Worm (Caenorhabditis elegans): ENCODE data around the gene C05D9.4.

C05D9.4 gene

ce11 chrX:1111603-1112002 lies 3.7 kb downstream of the C05D9.4 start, which contains the start of gene C05D9.3:
TSS of gene C05D9.3 (plus strand) at chrX:1111903.
- TF ChIP-seq ceh-30 (tag; optimal IDR thresholded peaks at IDR 0.05) (no peak), syd-9 (tag; optimal IDR thresholded peaks at IDR 0.05) (no peak), unc-3 (GFP tag; conservative IDR thresholded peaks at IDR 0.05) (no peak), unc-3 (tag; optimal IDR thresholded peaks at IDR 0.05) (no peak), ceh-19 (GFP tag; optimal IDR thresholded peaks at IDR 0.05) (no peak), dmd-4 (tag; optimal IDR thresholded peaks at IDR 0.05; ENCODE audit: borderline replicate concordance) (no peak), K02D7.2 (tag; optimal IDR thresholded peaks at IDR 0.05) (no peak), ceh-24 (tag; optimal IDR thresholded peaks at IDR 0.05) (no peak), rnt-1 (tag; optimal IDR thresholded peaks at IDR 0.05) (no peak), tbx-7 (tag; optimal IDR thresholded peaks at IDR 0.05) (no peak), lim-6 (tag; optimal IDR thresholded peaks at IDR 0.05) (no peak)

DNA sequence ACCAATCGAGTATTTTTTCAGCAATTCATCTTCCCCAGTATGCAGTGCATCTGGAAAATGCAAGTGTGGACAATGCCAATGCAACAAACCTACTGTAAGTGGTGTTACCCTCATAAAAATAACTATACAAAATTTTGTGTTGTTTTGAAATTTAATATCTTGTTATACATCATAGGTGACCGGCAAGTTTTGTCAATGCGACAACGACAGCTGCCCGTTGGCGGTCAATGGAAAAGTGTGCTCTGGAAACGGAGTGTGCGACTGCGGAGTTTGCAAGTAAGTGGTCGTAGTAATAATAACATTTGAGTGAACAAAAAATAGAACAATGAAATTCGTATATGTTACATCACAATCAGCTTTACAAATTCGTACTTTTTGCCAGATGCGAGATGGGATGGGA lies 7.3 kb downstream of the C05D9.4 start:
- TF ChIP-seq eyg-1 (tag; optimal IDR thresholded peaks at IDR 0.05) (no peak), hlh-30 (tag; optimal IDR thresholded peaks at IDR 0.05; ENCODE audit: insufficient read depth) (no peak), C38D4.7 (GFP tag; optimal IDR thresholded peaks at IDR 0.05) (no peak)

DNA sequence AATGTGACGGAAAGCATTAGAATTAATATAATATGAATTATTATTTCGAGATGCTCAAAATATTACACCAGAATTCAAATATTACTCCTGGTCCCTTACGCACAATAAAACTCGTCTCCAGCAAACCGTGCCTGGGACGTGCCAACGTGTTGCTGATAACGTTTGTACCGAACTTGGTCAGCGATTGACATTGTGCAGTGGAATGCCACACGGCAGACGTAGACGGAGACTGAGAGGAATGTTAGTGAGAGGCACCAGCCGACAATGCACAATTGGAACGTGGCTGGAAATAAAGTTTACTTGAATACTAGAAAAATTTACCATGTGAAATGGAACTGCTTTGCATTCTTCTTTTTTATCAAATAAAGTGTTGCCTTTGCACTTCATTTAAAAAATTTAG lies 9.4 kb downstream of the C05D9.4 start:
- TF ChIP-seq ceh-18 (tag; optimal IDR thresholded peaks at IDR 0.05) (no peak), elt-2 (tag; optimal IDR thresholded peaks at IDR 0.05) (peak; percentile 27)

DNA sequence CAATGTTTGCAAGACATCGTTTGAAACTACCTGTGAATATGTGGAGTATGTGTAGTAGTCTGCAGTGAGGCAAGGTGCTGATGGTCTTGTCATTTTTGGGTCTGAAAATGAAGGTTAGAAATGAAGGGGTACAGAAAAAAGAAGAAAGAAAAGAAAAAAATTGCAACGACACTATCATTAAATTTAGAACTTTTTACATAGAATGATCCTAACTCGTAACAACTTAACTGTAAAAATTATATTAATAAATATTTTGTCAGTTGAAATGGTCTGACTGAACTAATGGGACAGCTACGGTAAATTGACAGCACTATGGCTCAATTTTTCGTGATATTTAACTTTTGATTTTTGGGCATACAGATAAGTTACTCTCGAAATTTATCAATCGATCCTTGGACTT lies 11.4 kb downstream of the C05D9.4 start, which contains the start of gene C05D9.7:
Gene C05D9.7 (minus strand): TSS at position 101 of the 400 bp plus-strand sequence.
- TF ChIP-seq ceh-2 (tag; optimal IDR thresholded peaks at IDR 0.05) (no peak), rnt-1 (tag; optimal IDR thresholded peaks at IDR 0.05) (no peak), T23F11.4 (GFP tag; optimal IDR thresholded peaks at IDR 0.05) (no peak), sdc-2 (tag; optimal IDR thresholded peaks at IDR 0.05) (no peak), madf-2 (tag; optimal IDR thresholded peaks at IDR 0.05) (no peak), syd-9 (tag; optimal IDR thresholded peaks at IDR 0.05) (no peak), fkh-10 (GFP tag; optimal IDR thresholded peaks at IDR 0.05) (no peak), ceh-14 (tag; optimal IDR thresholded peaks at IDR 0.05) (no peak), hlh-8 (tag; optimal IDR thresholded peaks at IDR 0.05) (no peak), nhr-232 (tag; optimal IDR thresholded peaks at IDR 0.05) (no peak), sox-2 (GFP tag; IDR thresholded peaks at IDR 0.05) (no peak), dve-1 (tag; optimal IDR thresholded peaks at IDR 0.05) (no peak), hlh-15 (tag; optimal IDR thresholded peaks at IDR 0.05) (no peak)

- no peak for TF ChIP-seq pha-4 (tag; optimal IDR thresholded peaks at IDR 0.05)
- peak; percentile 25 for TF ChIP-seq mec-3 (tag; optimal IDR thresholded peaks at IDR 0.05; ENCODE audit: borderline replicate concordance)
- no peak for TF ChIP-seq nhr-232 (tag; optimal IDR thresholded peaks at IDR 0.05)
- no peak for TF ChIP-seq ceh-30 (tag; optimal IDR thresholded peaks at IDR 0.05)
- no peak for TF ChIP-seq ceh-19 (GFP tag; optimal IDR thresholded peaks at IDR 0.05)
- TF ChIP-seq hlh-6 (tag; optimal IDR thresholded peaks at IDR 0.05): peak; percentile 63
- no peak for TF ChIP-seq hlh-15 (tag; optimal IDR thresholded peaks at IDR 0.05)
- no peak for TF ChIP-seq unc-3 (GFP tag; conservative IDR thresholded peaks at IDR 0.05)
- TF ChIP-seq unc-3 (tag; optimal IDR thresholded peaks at IDR 0.05): peak; percentile 2
- peak; percentile 55 for TF ChIP-seq ceh-14 (tag; optimal IDR thresholded peaks at IDR 0.05)
- TF ChIP-seq K09A11.1 (tag; optimal IDR thresholded peaks at IDR 0.05; ENCODE audit: insufficient read depth): no peak
- no peak for TF ChIP-seq pqm-1 (tag; optimal IDR thresholded peaks at IDR 0.05)
- peak; percentile 74 for TF ChIP-seq tbx-2 (tag; optimal IDR thresholded peaks at IDR 0.05)
- no peak for TF ChIP-seq odd-2 (tag; optimal IDR thresholded peaks at IDR 0.05)
- TF ChIP-seq fkh-10 (GFP tag; optimal IDR thresholded peaks at IDR 0.05): peak; percentile 2
- TF ChIP-seq rnt-1 (tag; optimal IDR thresholded peaks at IDR 0.05): peak; percentile 52
- TF ChIP-seq sox-2 (GFP tag; IDR thresholded peaks at IDR 0.05): no peak
- no peak for TF ChIP-seq gmeb-2 (tag; optimal IDR thresholded peaks at IDR 0.05)
- TF ChIP-seq K02D7.2 (tag; optimal IDR thresholded peaks at IDR 0.05): no peak
- TF ChIP-seq sox-4 (tag; optimal IDR thresholded peaks at IDR 0.05): no peak
- no peak for TF ChIP-seq eyg-1 (tag; optimal IDR thresholded peaks at IDR 0.05)
- no peak for TF ChIP-seq ceh-24 (tag; optimal IDR thresholded peaks at IDR 0.05)
- TF ChIP-seq Y22D7AL.16 (tag; optimal IDR thresholded peaks at IDR 0.05): no peak
- TF ChIP-seq ztf-16 (tag; optimal IDR thresholded peaks at IDR 0.05): no peak
- no peak for TF ChIP-seq fax-1 (tag; optimal IDR thresholded peaks at IDR 0.05)
- TF ChIP-seq unc-55 (GFP tag; optimal IDR thresholded peaks at IDR 0.05): peak; percentile 98
- no peak for TF ChIP-seq pag-3 (tag; optimal IDR thresholded peaks at IDR 0.05; ENCODE audit: borderline replicate concordance)
- TF ChIP-seq ceh-9 (tag; optimal IDR thresholded peaks at IDR 0.05): no peak
- TF ChIP-seq pax-1 (tag; optimal IDR thresholded peaks at IDR 0.05): no peak
- peak; percentile 66 for TF ChIP-seq ceh-34 (tag; optimal IDR thresholded peaks at IDR 0.05)
Measured at ce11 chrX:1120326-1120725, 12.5 kb downstream of the C05D9.4 start.

All from whole organism, late embryonic.